Worm (Caenorhabditis elegans) whole organism, midembryonic: Measurements from ENCODE around the gene tpst-2.

Source experiments
- T22C8.4 ChIP-seq: fragments of 200-800 bp; sonication (Bioruptor generic); IDR thresholded peaks from 2 replicates; pipeline ENCODE4 v1.3.6; 2022; ENCODE audit warnings: missing genetic modification characterization, missing compliant biosample characterization
- cog-1 ChIP-seq: sonication (generic microtip); optimal IDR thresholded peaks from 2 replicates; lab custom pipeline; 2016; ENCODE audit warnings: missing genetic modification characterization, missing compliant biosample characterization
- flt-1 ChIP-seq: fragments of 200-800 bp; sonication (Bioruptor generic); IDR thresholded peaks from 2 replicates; pipeline ENCODE4 v1.3.6; 2022; ENCODE audit warnings: missing genetic modification characterization, missing compliant biosample characterization
- klf-2 ChIP-seq: fragments of 200-800 bp; sonication (Bioruptor generic); conservative IDR thresholded peaks from 2 replicates; pipeline ENCODE4 v1.3.6; 2022; ENCODE audit warnings: missing genetic modification reagents, missing genetic modification characterization, missing compliant biosample characterization
- med-1 ChIP-seq: sonication (generic microtip); optimal IDR thresholded peaks from 2 replicates; lab custom pipeline; 2017; ENCODE audit warnings: missing genetic modification characterization, mild to moderate bottlenecking, missing compliant biosample characterization, antibody characterized with exemption, missing genetic modification reagents; ENCODE audit not compliant: insufficient read depth
- ref-1 ChIP-seq: fragments of 200-800 bp; sonication (Bioruptor generic); conservative IDR thresholded peaks from 2 replicates; pipeline ENCODE4 v1.3.6; 2022; ENCODE audit warnings: missing genetic modification reagents, missing genetic modification characterization, missing compliant biosample characterization
- tab-1 ChIP-seq: fragments of 200-800 bp; sonication (Bioruptor generic); IDR thresholded peaks from 2 replicates; pipeline ENCODE4 v1.3.6; 2022; ENCODE audit warnings: missing genetic modification characterization, missing compliant biosample characterization
- ztf-23 ChIP-seq: fragments of 200-800 bp; sonication (Bioruptor generic); IDR thresholded peaks from 2 replicates; pipeline ENCODE4 v1.3.6; 2022; ENCODE audit warnings: missing genetic modification reagents, missing genetic modification characterization, missing compliant biosample characterization
- ztf-29 ChIP-seq: fragments of 200-800 bp; sonication (Bioruptor generic); IDR thresholded peaks from 2 replicates; pipeline ENCODE4 v1.3.6; 2022; ENCODE audit warnings: missing genetic modification reagents, missing genetic modification characterization, missing compliant biosample characterization

The tpst-2 gene

ce11 chrIII:778771-779170 is 7.7 kb downstream of the tpst-2 start, which contains the start of gene alh-11:
Gene alh-11 (minus strand): TSS chrIII:778871.
- TF ChIP-seq med-1 (GFP tag; lab: Kevin White, UChicago) (no peak), tab-1 (no peak), cog-1 (no peak), ref-1 (no peak), ztf-29 (GFP tag; lab: Robert Waterston, UW) (no peak), T22C8.4 (GFP tag; lab: Robert Waterston, UW) (no peak), klf-2 (GFP tag; lab: Robert Waterston, UW) (no peak), flt-1 (GFP tag; lab: Robert Waterston, UW) (no peak)

- TF ChIP-seq ztf-29 (GFP tag; lab: Robert Waterston, UW) (no peak), ref-1 (no peak), med-1 (GFP tag; lab: Kevin White, UChicago) (no peak), klf-2 (GFP tag; lab: Robert Waterston, UW) (no peak), cog-1 (no peak)
Measured at ce11 chrIII:782503-782902, 11.4 kb downstream of the tpst-2 start.

ce11 chrIII:783254-783753 is 12.2 kb downstream of the tpst-2 start, which contains the start of the genes dagl-2 and ppm-1.G:
Gene dagl-2 (minus strand): TSS chrIII:783305.
Gene ppm-1.G (plus strand): TSS chrIII:783703.
- TF ChIP-seq T22C8.4 (GFP tag; lab: Robert Waterston, UW) = no peak; the same call in 1 of the 2 replicates
- TF ChIP-seq cog-1 = peak; percentile 33
- TF ChIP-seq ztf-23 (GFP tag; lab: Robert Waterston, UW) = 0 out of 2 replicates have a peak, but pooled peaks have one; percentile 55

- no peak for TF ChIP-seq klf-2 (GFP tag; lab: Robert Waterston, UW)
- no peak for TF ChIP-seq med-1 (GFP tag; lab: Kevin White, UChicago)
- no peak for TF ChIP-seq cog-1
- TF ChIP-seq ztf-29 (GFP tag; lab: Robert Waterston, UW) = no peak
- TF ChIP-seq flt-1 (GFP tag; lab: Robert Waterston, UW) = no peak
- TF ChIP-seq tab-1 = no peak
- TF ChIP-seq T22C8.4 (GFP tag; lab: Robert Waterston, UW) = no peak
- no peak for TF ChIP-seq ztf-23 (GFP tag; lab: Robert Waterston, UW)
- TF ChIP-seq ref-1 = no peak
Measured at ce11 chrIII:789604-790003, 18.5 kb downstream of the tpst-2 start.

ce11 chrIII:790591-790990 is 19.5 kb downstream of the tpst-2 start:
- TF ChIP-seq med-1 (GFP tag; lab: Kevin White, UChicago) = no peak
- TF ChIP-seq klf-2 (GFP tag; lab: Robert Waterston, UW) = no peak
- TF ChIP-seq flt-1 (GFP tag; lab: Robert Waterston, UW) = no peak
- no peak for TF ChIP-seq ref-1
- no peak for TF ChIP-seq T22C8.4 (GFP tag; lab: Robert Waterston, UW)
- TF ChIP-seq ztf-29 (GFP tag; lab: Robert Waterston, UW) = no peak

ce11 chrIII:793595-793994 is 22.5 kb downstream of the tpst-2 start, which contains the start of gene snt-2:
Gene snt-2 (minus strand): TSS chrIII:793733.
- 0 out of 2 replicates have a peak, but pooled peaks have one; percentile 41 for TF ChIP-seq flt-1 (GFP tag; lab: Robert Waterston, UW)
- TF ChIP-seq T22C8.4 (GFP tag; lab: Robert Waterston, UW) = no peak

ce11 chrIII:794000-794399 is 22.9 kb downstream of the tpst-2 start, which contains the start of gene rps-29:
Gene rps-29 (plus strand): TSS chrIII:794300.
- TF ChIP-seq T22C8.4 (GFP tag; lab: Robert Waterston, UW) (peak; percentile 71), ztf-23 (GFP tag; lab: Robert Waterston, UW) (no peak)

- TF ChIP-seq cog-1 (no peak), ref-1 (no peak), ztf-29 (GFP tag; lab: Robert Waterston, UW) (no peak), med-1 (GFP tag; lab: Kevin White, UChicago) (no peak), ztf-23 (GFP tag; lab: Robert Waterston, UW) (no peak), tab-1 (no peak), flt-1 (GFP tag; lab: Robert Waterston, UW) (no peak), klf-2 (GFP tag; lab: Robert Waterston, UW) (no peak), T22C8.4 (GFP tag; lab: Robert Waterston, UW) (no peak)
Measured at ce11 chrIII:794984-795596, 24.0 kb downstream of the tpst-2 start, which contains the start of gene trpp-11. Gene trpp-11 (plus strand): TSS chrIII:795136.

- no peak for TF ChIP-seq ref-1
Measured at ce11 chrIII:797507-797906, 26.4 kb downstream of the tpst-2 start.

- TF ChIP-seq tab-1 (no peak), klf-2 (GFP tag; lab: Robert Waterston, UW) (no peak), med-1 (GFP tag; lab: Kevin White, UChicago) (no peak), ztf-29 (GFP tag; lab: Robert Waterston, UW) (no peak), flt-1 (GFP tag; lab: Robert Waterston, UW) (no peak), ref-1 (no peak), T22C8.4 (GFP tag; lab: Robert Waterston, UW) (no peak), ztf-23 (GFP tag; lab: Robert Waterston, UW) (no peak)
Measured at ce11 chrIII:802041-802440, 31.0 kb downstream of the tpst-2 start.

ce11 chrIII:811544-811943 is 40.5 kb downstream of the tpst-2 start, which contains the start of gene daf-7:
Gene daf-7 (plus strand): TSS chrIII:811844.
- no peak for TF ChIP-seq tab-1
- no peak for TF ChIP-seq flt-1 (GFP tag; lab: Robert Waterston, UW)
- TF ChIP-seq klf-2 (GFP tag; lab: Robert Waterston, UW) = no peak
- no peak for TF ChIP-seq ref-1
- TF ChIP-seq ztf-23 (GFP tag; lab: Robert Waterston, UW) = no peak
- TF ChIP-seq cog-1 = no peak
- TF ChIP-seq ztf-29 (GFP tag; lab: Robert Waterston, UW) = no peak
- TF ChIP-seq med-1 (GFP tag; lab: Kevin White, UChicago) = no peak
- no peak for TF ChIP-seq T22C8.4 (GFP tag; lab: Robert Waterston, UW)
